Worm (Caenorhabditis elegans) whole organism, L3 larva: ENCODE results near the gene wdr-31.
A peak's percentile ranks its signal among the peaks of the same experiment; 100 is the strongest.

Experiments
- R02D3.7 ChIP-seq: fragments of 150-350 bp; optimal IDR thresholded peaks from 2 replicates; lab custom pipeline; 2014; ENCODE audit warnings: missing biosample characterization, missing genetic modification characterization
- ZK546.5 ChIP-seq: sonication (generic microtip); optimal IDR thresholded peaks from 2 replicates; lab custom pipeline; 2017; ENCODE audit warnings: missing biosample characterization, missing genetic modification characterization
- aly-2 ChIP-seq: fragments of 150-350 bp; optimal IDR thresholded peaks from 2 replicates; lab custom pipeline; 2014; ENCODE audit warnings: missing biosample characterization, missing genetic modification characterization
- ceh-16 ChIP-seq: sonication (generic microtip); optimal IDR thresholded peaks from 2 replicates; lab custom pipeline; 2017; ENCODE audit warnings: missing biosample characterization, missing genetic modification characterization
- ceh-82 ChIP-seq: fragments of 150-350 bp; optimal IDR thresholded peaks from 2 replicates; lab custom pipeline; 2014; ENCODE audit warnings: missing biosample characterization, missing genetic modification characterization
- daf-12 ChIP-seq: fragments of 150-350 bp; optimal IDR thresholded peaks from 2 replicates; lab custom pipeline; 2014; ENCODE audit warnings: missing biosample characterization, missing genetic modification reagents, missing genetic modification characterization
- egl-27 ChIP-seq: sonication (generic microtip); optimal IDR thresholded peaks from 4 replicates; lab custom pipeline; 2017; ENCODE audit warnings: missing biosample characterization, missing genetic modification reagents, missing genetic modification characterization
- egl-5 ChIP-seq: fragments of 150-350 bp; optimal IDR thresholded peaks from 2 replicates; lab custom pipeline; 2017; ENCODE audit warnings: missing biosample characterization, missing genetic modification reagents, missing genetic modification characterization, inconsistent platforms
- elt-1 ChIP-seq: fragments of 150-350 bp; optimal IDR thresholded peaks from 2 replicates; lab custom pipeline; 2014; ENCODE audit warnings: missing biosample characterization, missing genetic modification characterization
- elt-2 ChIP-seq: sonication (generic microtip); optimal IDR thresholded peaks from 2 replicates; lab custom pipeline; 2016; ENCODE audit warnings: missing genetic modification reagents, mild to moderate bottlenecking, missing genetic modification characterization, missing compliant biosample characterization
- fkh-10 ChIP-seq: sonication (generic microtip); optimal IDR thresholded peaks from 2 replicates; lab custom pipeline; 2017; ENCODE audit warnings: missing biosample characterization, missing genetic modification reagents, missing genetic modification characterization
- fkh-2 ChIP-seq: fragments of 150-350 bp; optimal IDR thresholded peaks from 2 replicates; lab custom pipeline; 2014; ENCODE audit warnings: missing biosample characterization, missing genetic modification reagents, missing genetic modification characterization
- hmg-11 ChIP-seq: sonication (generic microtip); optimal IDR thresholded peaks from 2 replicates; lab custom pipeline; 2016; ENCODE audit warnings: missing genetic modification characterization, missing compliant biosample characterization
- jun-1 ChIP-seq: fragments of 150-350 bp; optimal IDR thresholded peaks from 2 replicates; lab custom pipeline; 2014; ENCODE audit warnings: missing biosample characterization, missing genetic modification reagents, missing genetic modification characterization
- lin-39 ChIP-seq: fragments of 150-350 bp; optimal IDR thresholded peaks from 2 replicates; lab custom pipeline; 2018; ENCODE audit warnings: missing biosample characterization, missing genetic modification reagents, missing genetic modification characterization
- lsy-12 ChIP-seq: sonication (generic microtip); optimal IDR thresholded peaks from 2 replicates; lab custom pipeline; 2016; ENCODE audit warnings: mild to moderate bottlenecking, missing genetic modification characterization, missing compliant biosample characterization
- mml-1 ChIP-seq: fragments of 150-350 bp; sonication (generic microtip); optimal IDR thresholded peaks from 3 replicates; lab custom pipeline; 2014; ENCODE audit warnings: missing biosample characterization, missing genetic modification characterization
- nfya-1 ChIP-seq: sonication (generic microtip); optimal IDR thresholded peaks from 2 replicates; lab custom pipeline; 2017; ENCODE audit warnings: missing genetic modification characterization, mild to moderate bottlenecking, missing compliant biosample characterization, antibody characterized with exemption, moderate library complexity; ENCODE audit not compliant: insufficient read depth
- nhr-11 ChIP-seq: fragments of 150-350 bp; optimal IDR thresholded peaks from 2 replicates; lab custom pipeline; 2014; ENCODE audit warnings: missing biosample characterization, missing genetic modification characterization
- nhr-12 ChIP-seq: fragments of 150-350 bp; optimal IDR thresholded peaks from 2 replicates; lab custom pipeline; 2014; ENCODE audit warnings: missing biosample characterization, missing genetic modification characterization
- nhr-23 ChIP-seq: fragments of 150-350 bp; optimal IDR thresholded peaks from 2 replicates; lab custom pipeline; 2014; ENCODE audit warnings: missing biosample characterization, missing genetic modification reagents, missing genetic modification characterization
- nhr-237 ChIP-seq: fragments of 150-350 bp; optimal IDR thresholded peaks from 2 replicates; lab custom pipeline; 2014; ENCODE audit warnings: missing biosample characterization, missing genetic modification characterization
- nhr-25 ChIP-seq: sonication (generic microtip); optimal IDR thresholded peaks from 2 replicates; lab custom pipeline; 2017; ENCODE audit warnings: missing biosample characterization, missing genetic modification characterization
- nhr-28 ChIP-seq: fragments of 150-350 bp; optimal IDR thresholded peaks from 2 replicates; lab custom pipeline; 2014; ENCODE audit warnings: missing biosample characterization, missing genetic modification characterization
- nhr-43 ChIP-seq: sonication (generic microtip); optimal IDR thresholded peaks from 2 replicates; lab custom pipeline; 2016; ENCODE audit warnings: mild to moderate bottlenecking, missing genetic modification characterization, missing compliant biosample characterization; ENCODE audit not compliant: poor library complexity, severe bottlenecking
- nhr-67 ChIP-seq: fragments of 150-350 bp; optimal IDR thresholded peaks from 2 replicates; lab custom pipeline; 2014; ENCODE audit warnings: missing biosample characterization, missing genetic modification characterization
- pqm-1 ChIP-seq: fragments of 150-350 bp; optimal IDR thresholded peaks from 2 replicates; lab custom pipeline; 2017; ENCODE audit warnings: missing biosample characterization, missing genetic modification characterization, inconsistent platforms
- sea-2 ChIP-seq: fragments of 150-350 bp; sonication (generic microtip); optimal IDR thresholded peaks from 4 replicates; lab custom pipeline; 2014; ENCODE audit warnings: missing biosample characterization, missing genetic modification reagents, missing genetic modification characterization
- skn-1 ChIP-seq: fragments of 150-350 bp; optimal IDR thresholded peaks from 2 replicates; lab custom pipeline; 2014; ENCODE audit warnings: missing biosample characterization, missing genetic modification characterization
- snpc-4 ChIP-seq: fragments of 150-350 bp; optimal IDR thresholded peaks from 2 replicates; lab custom pipeline; 2014; ENCODE audit warnings: missing biosample characterization, missing genetic modification characterization
- unc-39 ChIP-seq: sonication (generic microtip); optimal IDR thresholded peaks from 4 replicates; lab custom pipeline; 2017; ENCODE audit warnings: missing biosample characterization, missing genetic modification characterization
- ztf-11 ChIP-seq: fragments of 150-350 bp; optimal IDR thresholded peaks from 2 replicates; lab custom pipeline; 2014; ENCODE audit warnings: missing biosample characterization, missing genetic modification characterization

Gene wdr-31

DNA sequence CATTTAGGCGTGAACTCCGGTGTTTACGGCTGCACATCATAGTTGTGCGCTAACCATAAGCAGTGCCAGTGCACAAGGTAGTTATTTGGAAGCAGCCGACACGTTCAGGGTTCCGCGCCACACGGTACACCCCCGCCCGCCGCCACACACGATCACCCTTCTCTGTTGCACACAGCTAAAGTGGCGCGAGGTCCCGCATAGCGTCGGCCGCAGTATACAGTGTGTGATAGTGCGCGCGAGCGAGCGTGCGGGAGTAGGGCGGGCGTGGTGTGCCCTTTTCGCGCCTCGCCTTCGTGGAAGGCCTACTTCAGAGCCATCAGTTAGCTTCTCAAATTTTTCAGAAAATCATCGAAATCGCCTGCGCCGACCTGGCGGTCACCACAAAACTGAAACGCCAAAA, 1.8 kb upstream of the wdr-31 start:
- TF ChIP-seq mml-1 (tag; lab: Kevin White, UChicago) (no peak), daf-12 (tag; lab: Kevin White, UChicago) (no peak), aly-2 (tag; lab: Kevin White, UChicago) (no peak), ceh-16 (tag; lab: Kevin White, UChicago) (no peak), ztf-11 (tag; lab: Kevin White, UChicago) (no peak), nhr-67 (tag; lab: Kevin White, UChicago) (no peak), elt-2 (tag; lab: Kevin White, UChicago) (no peak), fkh-2 (tag; lab: Kevin White, UChicago) (no peak), elt-1 (no peak), R02D3.7 (tag; lab: Kevin White, UChicago) (no peak), lsy-12 (tag; lab: Kevin White, UChicago) (no peak), nhr-28 (tag; lab: Kevin White, UChicago) (no peak), skn-1 (tag; lab: Kevin White, UChicago) (no peak), egl-27 (no peak), ZK546.5 (tag; lab: Kevin White, UChicago) (no peak), lin-39 (no peak)
- TF ChIP-seq, all 47 proteins: peak for 0

DNA sequence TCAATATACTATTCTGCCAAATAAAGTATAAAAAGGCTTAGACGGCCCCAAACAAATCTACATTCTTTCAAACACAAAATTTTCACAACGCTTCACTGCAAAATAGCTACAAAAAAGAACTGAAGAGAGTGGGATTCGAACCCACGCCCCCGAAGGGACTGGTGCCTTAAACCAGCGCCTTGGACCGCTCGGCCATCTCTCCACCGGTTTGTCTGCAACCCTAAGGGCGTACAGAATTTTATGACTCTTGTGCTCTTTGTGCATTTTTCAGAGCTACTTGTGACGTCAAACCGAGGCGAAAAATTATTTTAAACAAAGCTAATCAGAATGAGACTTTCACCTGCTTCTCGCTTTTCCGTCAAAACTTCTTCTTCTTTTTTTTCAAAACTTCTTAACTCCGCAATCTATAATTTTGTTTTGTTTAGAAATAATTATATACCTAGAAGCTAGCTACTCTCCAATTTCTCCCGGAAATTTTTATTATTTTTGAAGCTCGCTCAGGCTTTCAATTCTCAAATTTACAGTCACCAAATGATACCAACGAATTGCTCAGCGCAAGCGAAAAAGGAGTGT, 1.1 kb upstream of the wdr-31 start, which contains the start of gene T05A8.8:
Gene T05A8.8, plus strand, starts transcription at position 523 of the 573 bp plus-strand sequence.
- TF ChIP-seq lsy-12 (tag; lab: Kevin White, UChicago) (no peak), sea-2 (GFP tag; lab: Kevin White, UChicago) (no peak), daf-12 (tag; lab: Kevin White, UChicago) (no peak), nhr-237 (tag; lab: Kevin White, UChicago) (no peak), aly-2 (tag; lab: Kevin White, UChicago) (no peak), elt-1 (no peak), fkh-10 (GFP tag; lab: Kevin White, UChicago) (no peak), unc-39 (no peak), mml-1 (tag; lab: Kevin White, UChicago) (no peak)
- TF ChIP-seq, all 47 proteins: peak for 0

- no peak for TF ChIP-seq hmg-11 (tag; lab: Kevin White, UChicago)
Observed at ce11 chrII:2735644-2736043, 552 bp upstream of the wdr-31 start.

DNA sequence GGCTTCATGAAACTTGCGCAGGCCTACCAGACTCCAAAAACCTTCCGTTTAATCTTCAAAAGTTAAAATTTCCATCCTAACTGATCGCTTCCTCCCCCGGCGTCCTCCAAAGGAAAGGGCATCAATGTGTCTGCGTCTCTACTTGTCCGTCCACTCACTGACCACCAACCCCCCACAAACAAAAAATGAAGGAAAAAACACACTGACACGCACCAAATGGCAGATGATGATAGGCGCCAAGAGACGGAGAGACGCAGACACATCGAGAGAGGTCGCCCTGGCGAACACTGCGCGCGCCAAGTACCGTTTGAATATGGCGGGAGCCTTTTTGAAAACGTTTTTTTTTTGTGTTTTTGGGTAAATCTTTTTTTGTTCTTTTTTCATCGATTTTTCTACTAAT, 357 bp downstream of the wdr-31 start:
- peak; percentile 23 for TF ChIP-seq snpc-4 (tag; lab: Kevin White, UChicago)
- peak; percentile 32 for TF ChIP-seq nhr-25
- TF ChIP-seq nhr-23 (tag; lab: Kevin White, UChicago), result peak; percentile 20
- TF ChIP-seq nhr-43 (tag; lab: Kevin White, UChicago), result no peak
- TF ChIP-seq ZK546.5 (tag; lab: Kevin White, UChicago), result no peak
- TF ChIP-seq nhr-11 (tag; lab: Kevin White, UChicago), result no peak
- TF ChIP-seq nfya-1 (tag; lab: Kevin White, UChicago), result peak; percentile 79
- no peak for TF ChIP-seq mml-1 (tag; lab: Kevin White, UChicago)
- TF ChIP-seq hmg-11 (tag; lab: Kevin White, UChicago), result peak; percentile 40
- TF ChIP-seq lin-39, result peak; percentile 61
- peak; percentile 17 for TF ChIP-seq jun-1 (tag; lab: Kevin White, UChicago)

- TF ChIP-seq egl-5 (tag; lab: Kevin White, UChicago) (no peak), nhr-12 (tag; lab: Kevin White, UChicago) (no peak), ceh-82 (tag; lab: Kevin White, UChicago) (no peak), mml-1 (tag; lab: Kevin White, UChicago) (no peak), pqm-1 (tag; lab: Kevin White, UChicago) (no peak), ztf-11 (tag; lab: Kevin White, UChicago) (no peak), nhr-67 (tag; lab: Kevin White, UChicago) (no peak)
- TF ChIP-seq, all 47 proteins: peak for 0
Observed at ce11 chrII:2734266-2734665, 826 bp downstream of the wdr-31 start.
